Worm (Caenorhabditis elegans) whole organism, midembryonic: Measurements from ENCODE around the gene srh-104.

ENCODE experiments used
- T22C8.4 ChIP-seq: fragments of 200-800 bp; sonication (Bioruptor generic); IDR thresholded peaks from 2 replicates; pipeline ENCODE4 v1.3.6; 2022; ENCODE audit warnings: missing genetic modification characterization, missing compliant biosample characterization
- cog-1 ChIP-seq: sonication (generic microtip); optimal IDR thresholded peaks from 2 replicates; lab custom pipeline; 2016; ENCODE audit warnings: missing genetic modification characterization, missing compliant biosample characterization
- flt-1 ChIP-seq: fragments of 200-800 bp; sonication (Bioruptor generic); IDR thresholded peaks from 2 replicates; pipeline ENCODE4 v1.3.6; 2022; ENCODE audit warnings: missing genetic modification characterization, missing compliant biosample characterization
- klf-2 ChIP-seq: fragments of 200-800 bp; sonication (Bioruptor generic); conservative IDR thresholded peaks from 2 replicates; pipeline ENCODE4 v1.3.6; 2022; ENCODE audit warnings: missing genetic modification reagents, missing genetic modification characterization, missing compliant biosample characterization
- med-1 ChIP-seq: sonication (generic microtip); optimal IDR thresholded peaks from 2 replicates; lab custom pipeline; 2017; ENCODE audit warnings: missing genetic modification characterization, mild to moderate bottlenecking, missing compliant biosample characterization, antibody characterized with exemption, missing genetic modification reagents; ENCODE audit not compliant: insufficient read depth
- ref-1 ChIP-seq: fragments of 200-800 bp; sonication (Bioruptor generic); conservative IDR thresholded peaks from 2 replicates; pipeline ENCODE4 v1.3.6; 2022; ENCODE audit warnings: missing genetic modification reagents, missing genetic modification characterization, missing compliant biosample characterization
- tab-1 ChIP-seq: fragments of 200-800 bp; sonication (Bioruptor generic); IDR thresholded peaks from 2 replicates; pipeline ENCODE4 v1.3.6; 2022; ENCODE audit warnings: missing genetic modification characterization, missing compliant biosample characterization
- ztf-23 ChIP-seq: fragments of 200-800 bp; sonication (Bioruptor generic); IDR thresholded peaks from 2 replicates; pipeline ENCODE4 v1.3.6; 2022; ENCODE audit warnings: missing genetic modification reagents, missing genetic modification characterization, missing compliant biosample characterization
- ztf-29 ChIP-seq: fragments of 200-800 bp; sonication (Bioruptor generic); IDR thresholded peaks from 2 replicates; pipeline ENCODE4 v1.3.6; 2022; ENCODE audit warnings: missing genetic modification reagents, missing genetic modification characterization, missing compliant biosample characterization

srh-104 gene

DNA sequence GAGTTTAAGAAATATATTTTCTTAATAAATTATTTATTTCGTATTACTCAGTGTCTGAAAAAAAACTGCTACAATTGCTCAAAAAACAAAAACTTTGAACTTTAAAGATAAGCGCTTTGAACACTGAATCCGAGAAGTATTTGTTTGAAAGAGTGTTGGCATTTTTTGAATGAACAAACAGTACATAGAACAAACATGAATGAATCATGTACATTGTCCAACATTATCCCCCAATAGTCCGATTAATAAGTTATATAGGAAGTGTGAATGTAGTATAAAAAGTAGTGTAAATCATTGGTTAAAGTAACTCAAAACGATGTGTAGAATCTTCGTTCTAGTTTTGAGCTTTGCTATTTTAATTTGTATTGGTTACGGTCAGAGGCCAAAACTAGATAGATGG, 42.2 kb downstream of the srh-104 start, which contains the start of gene F11A5.17:
TSS of gene F11A5.17 (plus strand) at position 301 of the 400 bp plus-strand sequence.
- TF ChIP-seq T22C8.4 (no peak), tab-1 (GFP tag; lab: Robert Waterston, UW) (no peak), flt-1 (GFP tag; lab: Robert Waterston, UW) (no peak), cog-1 (no peak), ref-1 (GFP tag; lab: Robert Waterston, UW) (no peak), ztf-23 (no peak), klf-2 (no peak), med-1 (GFP tag; lab: Kevin White, UChicago) (no peak), ztf-29 (GFP tag; lab: Robert Waterston, UW) (no peak)

DNA sequence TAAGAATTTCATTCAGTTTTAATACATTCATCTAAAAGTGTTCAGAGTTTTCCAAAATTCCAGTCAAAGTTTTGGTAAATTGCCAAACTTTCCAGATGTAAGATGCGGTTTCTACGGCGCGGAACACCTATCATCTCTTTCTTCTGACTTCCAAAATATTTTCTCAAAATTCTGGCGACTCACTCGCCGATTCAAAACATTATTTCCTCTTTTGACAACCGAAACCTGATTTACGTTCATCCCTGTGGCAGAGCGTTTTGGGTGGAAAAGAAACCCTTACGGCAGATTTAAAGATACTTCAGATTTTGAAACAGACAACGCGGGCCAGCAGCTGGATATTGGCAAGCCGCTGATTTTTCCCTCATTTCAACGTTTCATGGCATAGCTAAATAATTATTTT, 46.0 kb downstream of the srh-104 start, which contains the start of gene F11A5.5:
TSS of gene F11A5.5 (plus strand) at position 301 of the 400 bp plus-strand sequence.
- TF ChIP-seq tab-1 (GFP tag; lab: Robert Waterston, UW), result no peak

DNA sequence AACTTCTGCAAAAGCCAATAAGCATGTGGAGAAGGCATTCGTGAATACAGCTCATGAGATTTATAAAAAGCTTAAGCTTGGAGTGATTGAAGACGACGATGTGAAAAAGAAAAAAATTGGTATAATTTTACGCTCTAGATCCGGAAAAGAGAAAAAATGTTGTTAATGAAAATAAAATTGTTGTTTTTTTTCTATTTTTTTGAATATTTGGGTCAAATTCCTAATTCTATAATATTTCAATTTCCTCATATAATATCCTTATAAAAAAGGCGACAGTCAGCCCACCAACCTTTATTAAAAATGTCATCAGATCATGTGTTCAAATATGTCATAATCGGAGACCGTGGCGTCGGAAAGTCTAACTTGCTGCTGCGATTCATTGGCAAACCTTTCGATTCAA, 48.6 kb downstream of the srh-104 start, which contains the start of gene rabr-3:
TSS of gene rabr-3 (plus strand) at position 301 of the 400 bp plus-strand sequence.
- TF ChIP-seq cog-1 (no peak), flt-1 (GFP tag; lab: Robert Waterston, UW) (no peak), ztf-23 (no peak), tab-1 (GFP tag; lab: Robert Waterston, UW) (no peak), ztf-29 (GFP tag; lab: Robert Waterston, UW) (no peak), ref-1 (GFP tag; lab: Robert Waterston, UW) (no peak), klf-2 (no peak)

DNA sequence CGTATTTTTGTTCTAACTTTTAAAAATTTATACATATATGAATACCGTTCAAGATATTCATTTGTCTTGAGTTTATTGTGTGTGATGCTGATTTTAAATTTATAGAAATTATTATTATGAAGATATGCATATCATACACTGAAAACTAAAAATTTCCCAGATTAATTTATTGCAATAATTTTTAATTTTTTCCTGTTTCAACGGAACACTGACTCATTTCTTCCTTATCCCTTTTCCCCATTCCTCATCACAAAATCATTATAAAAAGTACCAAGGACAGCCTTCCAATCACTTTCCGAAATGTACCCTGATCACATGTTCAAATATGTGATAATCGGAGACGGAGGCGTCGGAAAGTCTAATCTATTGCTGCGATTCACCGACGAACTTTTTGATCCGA, 49.3 kb downstream of the srh-104 start, which contains the start of gene rabr-4:
TSS of gene rabr-4 (plus strand) at position 301 of the 400 bp plus-strand sequence.
- TF ChIP-seq ref-1 (GFP tag; lab: Robert Waterston, UW) (no peak), klf-2 (no peak), T22C8.4 (no peak), cog-1 (no peak), med-1 (GFP tag; lab: Kevin White, UChicago) (no peak), ztf-23 (no peak), flt-1 (GFP tag; lab: Robert Waterston, UW) (no peak), ztf-29 (GFP tag; lab: Robert Waterston, UW) (no peak), tab-1 (GFP tag; lab: Robert Waterston, UW) (no peak)
